Fruit fly (Drosophila melanogaster): ENCODE measurements around the gene Grip71.

The Grip71 gene

dm6 chr2L:18702721-18703488, 5.7 kb upstream of the Grip71 start, which contains the start of the genes CG10376 and CG10343 (continued):
- TF ChIP-seq CG1603 (tag; optimal IDR thresholded peaks at IDR 0.05) (peak; percentile 31), schlank (tag; optimal IDR thresholded peaks at IDR 0.05) (peak; percentile 51), onecut (GFP tag; IDR thresholded peaks at IDR 0.05) (peak; percentile 52), H15 (GFP tag; IDR thresholded peaks at IDR 0.05) (0 out of 3 replicates have a peak, but pooled peaks have one; percentile 72), sc (optimal IDR thresholded peaks at IDR 0.05) (no peak), sc (GFP tag; optimal IDR thresholded peaks at IDR 0.05) (peak; percentile 76), CG8924 (tag; optimal IDR thresholded peaks at IDR 0.05) (peak; percentile 95), p53 (GFP tag; optimal IDR thresholded peaks at IDR 0.05) (peak; percentile 34), Dip3 (GFP tag; optimal IDR thresholded peaks at IDR 0.05) (peak; percentile 65), CG34224 (GFP tag; IDR thresholded peaks at IDR 0.05; ENCODE audit: partially characterized antibody) (no peak), CG3163 (GFP tag; optimal IDR thresholded peaks at IDR 0.05) (no peak), CG15073 (GFP tag; optimal IDR thresholded peaks at IDR 0.05) (peak; percentile 53), CG17359 (tag; optimal IDR thresholded peaks at IDR 0.05) (peak; percentile 83), Spps (tag; optimal IDR thresholded peaks at IDR 0.05) (peak; percentile 72), al (GFP tag; IDR thresholded peaks at IDR 0.05) (peak; percentile 85), CG3726 (GFP tag; IDR thresholded peaks at IDR 0.05) (peak; percentile 70; the same call in 2 of the 3 replicates), Ravus (GFP tag; IDR thresholded peaks at IDR 0.05) (peak; percentile 57), CG33213 (GFP tag; optimal IDR thresholded peaks at IDR 0.05) (peak; percentile 5), CG2889 (GFP tag; IDR thresholded peaks at IDR 0.05) (peak; percentile 73; the same call in 2 of the 3 replicates), CG3065 (GFP tag; optimal IDR thresholded peaks at IDR 0.05) (peak; percentile 65), Med (GFP tag) (peak; percentile 89), CG8089 (GFP tag; optimal IDR thresholded peaks at IDR 0.05) (no peak), Dref (GFP tag; IDR thresholded peaks at IDR 0.05) (peak; percentile 56), sqz (GFP tag; optimal IDR thresholded peaks at IDR 0.05) (peak; percentile 87), chm (GFP tag; IDR thresholded peaks at IDR 0.05) (0 out of 2 replicates have a peak, but pooled peaks have one; percentile 26), kay (GFP tag; optimal IDR thresholded peaks at IDR 0.05) (peak; percentile 86), HmgD (GFP tag; optimal IDR thresholded peaks at IDR 0.05) (no peak), CG16813 (GFP tag; IDR thresholded peaks at IDR 0.05; ENCODE audit: partially characterized antibody) (no peak), cas (GFP tag; IDR thresholded peaks at IDR 0.05) (peak; percentile 66), ab (GFP tag; optimal IDR thresholded peaks at IDR 0.05) (peak; percentile 33), Opbp (GFP tag; IDR thresholded peaks at IDR 0.05; ENCODE audit: partially characterized antibody) (peak; percentile 72; the same call in 2 of the 3 replicates), GATAe (GFP tag; conservative IDR thresholded peaks at IDR 0.05) (peak; percentile 63), peb (GFP tag; IDR thresholded peaks at IDR 0.05) (peak; percentile 69; the same call in 1 of the 2 replicates), CG10979 (tag; optimal IDR thresholded peaks at IDR 0.05) (peak; percentile 88), CG10209 (GFP tag; optimal IDR thresholded peaks at IDR 0.05) (peak; percentile 91), eyg (GFP tag; optimal IDR thresholded peaks at IDR 0.05) (no peak), Atf-2 (GFP tag; optimal IDR thresholded peaks at IDR 0.05) (peak; percentile 34), Nf-YA (GFP tag; IDR thresholded peaks at IDR 0.05) (no peak), Abd-B (GFP tag; optimal IDR thresholded peaks at IDR 0.05) (peak; percentile 98), da (GFP tag; optimal IDR thresholded peaks at IDR 0.05) (no peak), CG4820 (GFP tag; optimal IDR thresholded peaks at IDR 0.05) (peak; percentile 81), CG32772 (GFP tag; IDR thresholded peaks at IDR 0.05) (no peak; the same call in none of the 2 replicates), HHEX (GFP tag; optimal IDR thresholded peaks at IDR 0.05) (peak; percentile 77), Jarid2 (GFP tag; optimal IDR thresholded peaks at IDR 0.05) (peak; percentile 29), CG9437 (GFP tag; optimal IDR thresholded peaks at IDR 0.05) (peak; percentile 81), Aef1 (GFP tag; IDR thresholded peaks at IDR 0.05) (peak; percentile 78), Elba2 (GFP tag; optimal IDR thresholded peaks at IDR 0.05) (peak; percentile 43), ato (GFP tag; IDR thresholded peaks at IDR 0.05; ENCODE audit: partially characterized antibody) (peak; percentile 58), CG12942 (GFP tag; optimal IDR thresholded peaks at IDR 0.05) (peak; percentile 83), ci (GFP tag; IDR thresholded peaks at IDR 0.05) (0 out of 3 replicates have a peak, but pooled peaks have one; percentile 43)
